Worm (Caenorhabditis elegans): ENCODE measurements around the gene psa-3.

ce11 chrX:15446292-15446794 lies 38.6 kb downstream of the psa-3 start, which contains the start of gene R03A10.5:
- no peak for TF ChIP-seq T22C8.4 (GFP tag; IDR thresholded peaks at IDR 0.05)
- no peak for TF ChIP-seq ztf-23 (GFP tag; IDR thresholded peaks at IDR 0.05)

All from whole organism, midembryonic.